Worm (Caenorhabditis elegans): ENCODE measurements around the gene fbxb-47.

Gene fbxb-47

DNA sequence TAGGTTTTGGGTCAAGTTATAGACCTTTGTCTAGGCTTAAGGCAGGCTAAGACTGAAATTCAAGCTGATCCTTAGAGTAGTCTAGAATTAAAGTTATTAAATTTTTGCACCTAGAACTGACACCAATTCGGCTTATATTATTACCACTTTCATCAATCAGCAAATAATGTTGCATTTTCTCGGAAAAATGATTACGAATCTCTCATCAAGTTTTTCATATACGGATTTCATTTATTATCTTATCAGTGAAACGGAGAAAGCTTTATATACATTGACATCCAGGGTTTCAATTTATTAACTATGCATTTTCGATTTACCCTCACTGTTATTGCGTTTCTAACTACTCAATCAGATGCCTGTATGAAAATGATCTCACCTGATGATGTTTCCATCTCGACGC lies 38.0 kb upstream of the fbxb-47 start, which contains the start of gene K07G6.1:
TSS of gene K07G6.1 (plus strand) at position 301 of the 400 bp plus-strand sequence.
- no peak for TF ChIP-seq tlp-1 (tag; optimal IDR thresholded peaks at IDR 0.05)
- TF ChIP-seq efl-1 (optimal IDR thresholded peaks at IDR 0.05), result no peak
- peak in 1 of 2 experiments; percentile 26 for TF ChIP-seq efl-1 (GFP tag; optimal IDR thresholded peaks at IDR 0.05 in 1 of 2)

DNA sequence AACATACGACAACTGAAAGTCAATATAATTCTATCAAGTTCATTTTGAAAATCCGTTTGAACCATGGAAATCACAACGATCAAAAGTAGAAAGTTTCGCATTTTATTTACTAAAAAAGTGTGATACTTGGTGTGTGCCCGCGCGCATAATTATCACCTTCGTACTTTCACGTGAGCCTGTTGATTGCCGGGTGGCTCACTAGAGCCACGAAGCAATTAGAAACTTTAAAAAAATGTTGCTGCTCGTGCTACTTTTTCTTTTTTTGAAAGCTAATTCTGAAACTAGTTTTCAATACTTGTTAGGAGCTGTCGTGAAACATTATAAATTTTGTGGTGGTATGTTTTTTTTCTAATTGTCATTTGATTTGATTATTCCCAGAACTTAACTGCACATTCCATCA lies 35.6 kb upstream of the fbxb-47 start, which contains the start of the genes irld-9 and irld-33:
TSS of gene irld-9 (minus strand) at position 101 of the 400 bp plus-strand sequence.
TSS of gene irld-33 (plus strand) at position 209 of the 400 bp plus-strand sequence.
- TF ChIP-seq mdl-1 (tag; optimal IDR thresholded peaks at IDR 0.05), result no peak
- no peak for TF ChIP-seq hpl-2 (GFP tag; optimal IDR thresholded peaks at IDR 0.05)
- TF ChIP-seq dsc-1 (tag; optimal IDR thresholded peaks at IDR 0.05), result no peak
- TF ChIP-seq lir-3 (tag; optimal IDR thresholded peaks at IDR 0.05; ENCODE audit: poor library complexity), result no peak
- no peak for TF ChIP-seq pqm-1 (tag; optimal IDR thresholded peaks at IDR 0.05)
- TF ChIP-seq lin-14 (GFP tag; optimal IDR thresholded peaks at IDR 0.05), result no peak
- no peak for TF ChIP-seq lin-35 (GFP tag; optimal IDR thresholded peaks at IDR 0.05)
- no peak for TF ChIP-seq sox-4 (tag; optimal IDR thresholded peaks at IDR 0.05)
- TF ChIP-seq fos-1 (tag; optimal IDR thresholded peaks at IDR 0.05), result no peak
- no peak for TF ChIP-seq blmp-1 (tag; optimal IDR thresholded peaks at IDR 0.05)
- no peak for TF ChIP-seq lsy-2 (tag; optimal IDR thresholded peaks at IDR 0.05)
- TF ChIP-seq elt-2 (tag; optimal IDR thresholded peaks at IDR 0.05), result no peak

DNA sequence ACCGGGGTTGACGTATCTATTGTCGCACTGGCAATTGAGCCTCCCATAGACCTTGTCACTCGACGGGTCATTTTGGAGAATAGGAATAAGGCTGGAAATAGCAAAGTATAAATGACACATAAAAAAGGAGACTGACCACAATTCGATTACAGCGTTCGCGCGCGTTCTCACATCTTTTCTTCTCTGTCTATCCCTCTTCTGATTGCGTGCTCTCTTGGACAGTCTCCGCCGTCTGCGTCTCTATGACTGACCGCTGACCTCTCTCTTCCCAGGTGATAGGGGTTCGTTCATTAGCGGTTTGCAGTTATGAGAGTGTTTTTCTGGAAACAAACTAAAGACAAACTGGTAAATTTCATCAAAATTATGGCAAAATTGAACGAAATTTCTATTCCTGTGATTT lies 33.1 kb upstream of the fbxb-47 start, which contains the start of gene ceh-83:
TSS of gene ceh-83 (minus strand) at position 181 of the 400 bp plus-strand sequence.
- peak; percentile 2 to 64 for TF ChIP-seq lin-35 (GFP tag; optimal IDR thresholded peaks at IDR 0.05)
- TF ChIP-seq pqm-1 (tag; optimal IDR thresholded peaks at IDR 0.05), result no peak
- TF ChIP-seq hpl-2 (GFP tag; optimal IDR thresholded peaks at IDR 0.05), result no peak
- TF ChIP-seq jun-1 (tag; optimal IDR thresholded peaks at IDR 0.05), result no peak
- peak; percentile 57 to 68 for TF ChIP-seq efl-1 (optimal IDR thresholded peaks at IDR 0.05)
- TF ChIP-seq efl-1 (GFP tag; optimal IDR thresholded peaks at IDR 0.05 in 1 of 2), result peak; percentile 36 to 94
- no peak for TF ChIP-seq sup-37 (GFP tag; optimal IDR thresholded peaks at IDR 0.05)
- no peak for TF ChIP-seq lin-15B (tag; optimal IDR thresholded peaks at IDR 0.05)
- no peak for TF ChIP-seq isw-1 (GFP tag; IDR thresholded peaks at IDR 0.05)
- TF ChIP-seq irx-1 (tag; optimal IDR thresholded peaks at IDR 0.05), result no peak
- no peak for TF ChIP-seq nhr-47 (tag; optimal IDR thresholded peaks at IDR 0.05)
- no peak for TF ChIP-seq ceh-82 (tag; optimal IDR thresholded peaks at IDR 0.05)
- no peak for TF ChIP-seq fkh-10 (GFP tag; optimal IDR thresholded peaks at IDR 0.05)
- TF ChIP-seq ceh-88 (GFP tag; IDR thresholded peaks at IDR 0.05), result no peak
- TF ChIP-seq elt-3 (tag; optimal IDR thresholded peaks at IDR 0.05), result no peak
- TF ChIP-seq nhr-20 (tag; optimal IDR thresholded peaks at IDR 0.05), result peak; percentile 19
- TF ChIP-seq nhr-77 (tag; optimal IDR thresholded peaks at IDR 0.05), result no peak
- TF ChIP-seq lin-14 (GFP tag; optimal IDR thresholded peaks at IDR 0.05), result peak; percentile 80
- no peak for TF ChIP-seq unc-130 (tag; optimal IDR thresholded peaks at IDR 0.05)
- TF ChIP-seq nhr-237 (tag; optimal IDR thresholded peaks at IDR 0.05), result no peak
- TF ChIP-seq vab-15 (tag; optimal IDR thresholded peaks at IDR 0.05), result no peak
- TF ChIP-seq snpc-4 (tag; optimal IDR thresholded peaks at IDR 0.05), result no peak
- TF ChIP-seq snu-23 (GFP tag; optimal IDR thresholded peaks at IDR 0.05), result no peak
- TF ChIP-seq nhr-19 (GFP tag; conservative IDR thresholded peaks at IDR 0.05), result no peak
- no peak for TF ChIP-seq nhr-28 (tag; optimal IDR thresholded peaks at IDR 0.05)
- no peak for TF ChIP-seq skn-1 (tag; optimal IDR thresholded peaks at IDR 0.05)
- TF ChIP-seq unc-98 (GFP tag; IDR thresholded peaks at IDR 0.05), result no peak
- TF ChIP-seq zag-1 (tag; optimal IDR thresholded peaks at IDR 0.05), result no peak
- peak in 2 of 3 experiments; percentile 16 to 34 for TF ChIP-seq dpl-1 (GFP tag; optimal IDR thresholded peaks at IDR 0.05)
- no peak for TF ChIP-seq elt-2 (tag; optimal IDR thresholded peaks at IDR 0.05)
- no peak for TF ChIP-seq mef-2 (tag; optimal IDR thresholded peaks at IDR 0.05)
- no peak for TF ChIP-seq grh-1 (GFP tag; IDR thresholded peaks at IDR 0.05)
- no peak for TF ChIP-seq unc-86 (tag; optimal IDR thresholded peaks at IDR 0.05)
- no peak for TF ChIP-seq tlp-1 (tag; optimal IDR thresholded peaks at IDR 0.05)
- no peak for TF ChIP-seq aly-2 (tag; optimal IDR thresholded peaks at IDR 0.05)
- TF ChIP-seq alr-1 (tag; optimal IDR thresholded peaks at IDR 0.05; ENCODE audit: borderline replicate concordance), result no peak
- TF ChIP-seq fkh-8 (tag; optimal IDR thresholded peaks at IDR 0.05), result no peak
- no peak for TF ChIP-seq C16A3.4 (tag; optimal IDR thresholded peaks at IDR 0.05)
- no peak for TF ChIP-seq hlh-17 (GFP tag; optimal IDR thresholded peaks at IDR 0.05; ENCODE audit: borderline replicate concordance)
- no peak for TF ChIP-seq nhr-12 (tag; optimal IDR thresholded peaks at IDR 0.05)
- TF ChIP-seq zip-4 (GFP tag; optimal IDR thresholded peaks at IDR 0.05), result no peak
- TF ChIP-seq sox-4 (tag; optimal IDR thresholded peaks at IDR 0.05), result no peak
- no peak for TF ChIP-seq nhr-11 (tag; optimal IDR thresholded peaks at IDR 0.05)

Measured in whole organism, L1 larva.